Worm (Caenorhabditis elegans): ENCODE measurements around the gene F15E6.6.

- no peak for TF ChIP-seq nhr-90 (tag; optimal IDR thresholded peaks at IDR 0.05)
- TF ChIP-seq cebp-2 (GFP tag; IDR thresholded peaks at IDR 0.05), result no peak
- TF ChIP-seq somi-1 (GFP tag; optimal IDR thresholded peaks at IDR 0.05), result no peak
- TF ChIP-seq F57C9.4 (tag; optimal IDR thresholded peaks at IDR 0.05), result no peak
- TF ChIP-seq ztf-28 (GFP tag; IDR thresholded peaks at IDR 0.05), result no peak
- no peak for TF ChIP-seq lir-1 (GFP tag; conservative IDR thresholded peaks at IDR 0.05)
- TF ChIP-seq him-1 (tag; optimal IDR thresholded peaks at IDR 0.05), result no peak
- no peak for TF ChIP-seq D2030.7 (GFP tag; IDR thresholded peaks at IDR 0.05)
- no peak for TF ChIP-seq ztf-22 (GFP tag; optimal IDR thresholded peaks at IDR 0.05)
- no peak for TF ChIP-seq nfyb-1 (GFP tag; IDR thresholded peaks at IDR 0.05)
- TF ChIP-seq egrh-3 (GFP tag; IDR thresholded peaks at IDR 0.05), result peak; percentile 94
- no peak for TF ChIP-seq repo-1 (tag; optimal IDR thresholded peaks at IDR 0.05)
- no peak for TF ChIP-seq F49E8.2 (tag; optimal IDR thresholded peaks at IDR 0.05; ENCODE audit: insufficient read depth)
Measured at ce11 chrIV:4243830-4244406, 40.0 kb downstream of the F15E6.6 start.

Measured in whole organism, young adult.